Worm (Caenorhabditis elegans) whole organism, late embryonic: ENCODE measurements around the gene nhr-185.

Source experiments
- C38D4.7 ChIP-seq: fragments of 200-800 bp; sonication (Bioruptor generic); optimal IDR thresholded peaks from 2 replicates; lab custom pipeline; 2018; ENCODE audit warnings: mild to moderate bottlenecking, missing genetic modification characterization, moderate library complexity, missing compliant biosample characterization
- K09A11.1 ChIP-seq: sonication (generic microtip); optimal IDR thresholded peaks from 2 replicates; lab custom pipeline; 2017; ENCODE audit warnings: antibody characterized with exemption, mild to moderate bottlenecking, missing genetic modification characterization, missing compliant biosample characterization; ENCODE audit not compliant: insufficient read depth
- Y22D7AL.16 ChIP-seq: sonication (generic microtip); optimal IDR thresholded peaks from 2 replicates; lab custom pipeline; 2016; ENCODE audit warnings: missing genetic modification characterization, missing compliant biosample characterization
- ahr-1 ChIP-seq: sonication (generic microtip); optimal IDR thresholded peaks from 2 replicates; lab custom pipeline; 2016; ENCODE audit warnings: missing genetic modification characterization, missing compliant biosample characterization
- ceh-18 ChIP-seq: sonication (generic microtip); optimal IDR thresholded peaks from 2 replicates; lab custom pipeline; 2016; ENCODE audit warnings: missing genetic modification characterization, missing compliant biosample characterization
- ceh-2 ChIP-seq: sonication (generic microtip); optimal IDR thresholded peaks from 2 replicates; lab custom pipeline; 2016; ENCODE audit warnings: missing genotype, missing genetic modification characterization, missing compliant biosample characterization
- ceh-22 ChIP-seq: sonication (generic microtip); optimal IDR thresholded peaks from 2 replicates; lab custom pipeline; 2017; ENCODE audit warnings: missing biosample characterization, missing genetic modification characterization
- ceh-24 ChIP-seq: sonication (generic microtip); optimal IDR thresholded peaks from 2 replicates; lab custom pipeline; 2016; ENCODE audit warnings: mild to moderate bottlenecking, missing genetic modification characterization, missing compliant biosample characterization
- ceh-30 ChIP-seq: fragments of 150-350 bp; optimal IDR thresholded peaks from 2 replicates; lab custom pipeline; 2014; ENCODE audit warnings: missing biosample characterization, missing genetic modification characterization
- ceh-31 ChIP-seq: sonication (generic microtip); optimal IDR thresholded peaks from 2 replicates; lab custom pipeline; 2016; ENCODE audit warnings: missing genetic modification characterization, missing compliant biosample characterization
- ceh-34 ChIP-seq: sonication (generic microtip); optimal IDR thresholded peaks from 2 replicates; lab custom pipeline; 2016; ENCODE audit warnings: mild to moderate bottlenecking, missing genetic modification characterization, missing compliant biosample characterization
- ceh-48 ChIP-seq: sonication (generic microtip); optimal IDR thresholded peaks from 2 replicates; lab custom pipeline; 2016; ENCODE audit warnings: missing genetic modification characterization, inconsistent platforms, missing compliant biosample characterization
- ceh-6 ChIP-seq: fragments of 200-800 bp; sonication (Bioruptor generic); optimal IDR thresholded peaks from 2 replicates; lab custom pipeline; 2018; ENCODE audit warnings: mild to moderate bottlenecking, missing genetic modification characterization, missing compliant biosample characterization
- che-1 ChIP-seq: sonication (generic microtip); optimal IDR thresholded peaks from 2 replicates; lab custom pipeline; 2016; ENCODE audit warnings: mild to moderate bottlenecking, missing genetic modification characterization, missing compliant biosample characterization
- dmd-4 ChIP-seq: sonication (generic microtip); optimal IDR thresholded peaks from 2 replicates; lab custom pipeline; 2016; ENCODE audit warnings: borderline replicate concordance, missing genetic modification characterization, missing compliant biosample characterization
- elt-4 ChIP-seq: sonication (generic microtip); optimal IDR thresholded peaks from 2 replicates; lab custom pipeline; 2016; ENCODE audit warnings: missing genetic modification characterization, missing compliant biosample characterization
- fkh-10 ChIP-seq: fragments of 150-350 bp; optimal IDR thresholded peaks from 2 replicates; lab custom pipeline; 2014; ENCODE audit warnings: missing biosample characterization, missing genetic modification reagents, missing genetic modification characterization
- fkh-6 ChIP-seq: sonication (generic microtip); optimal IDR thresholded peaks from 2 replicates; lab custom pipeline; 2016; ENCODE audit warnings: missing genetic modification characterization, missing compliant biosample characterization
- hlh-13 ChIP-seq: fragments of 200-800 bp; sonication (Bioruptor generic); optimal IDR thresholded peaks from 2 replicates; lab custom pipeline; 2018; ENCODE audit warnings: mild to moderate bottlenecking, missing genetic modification characterization, missing compliant biosample characterization
- hlh-15 ChIP-seq: sonication (generic microtip); optimal IDR thresholded peaks from 2 replicates; lab custom pipeline; 2016; ENCODE audit warnings: missing genetic modification characterization, missing compliant biosample characterization
- hlh-6 ChIP-seq: sonication (generic microtip); optimal IDR thresholded peaks from 2 replicates; lab custom pipeline; 2016; ENCODE audit warnings: missing genotype, missing genetic modification characterization, missing compliant biosample characterization
- hlh-8 ChIP-seq: sonication (generic microtip); optimal IDR thresholded peaks from 2 replicates; lab custom pipeline; 2016; ENCODE audit warnings: missing genotype, missing genetic modification characterization, missing compliant biosample characterization
- lin-11 ChIP-seq: fragments of 200-800 bp; sonication (Bioruptor generic); optimal IDR thresholded peaks from 2 replicates; lab custom pipeline; 2018; ENCODE audit warnings: mild to moderate bottlenecking, missing genetic modification characterization, missing compliant biosample characterization
- madf-2 ChIP-seq: sonication (generic microtip); optimal IDR thresholded peaks from 2 replicates; lab custom pipeline; 2017; ENCODE audit warnings: missing genetic modification characterization, missing compliant biosample characterization
- nhr-11 ChIP-seq: fragments of 150-350 bp; optimal IDR thresholded peaks from 2 replicates; lab custom pipeline; 2014; ENCODE audit warnings: missing biosample characterization, missing genetic modification characterization
- npax-4 ChIP-seq: sonication (generic microtip); optimal IDR thresholded peaks from 2 replicates; lab custom pipeline; 2016; ENCODE audit warnings: missing genetic modification characterization, missing compliant biosample characterization
- pag-3 ChIP-seq: sonication (generic microtip); optimal IDR thresholded peaks from 2 replicates; lab custom pipeline; 2016; ENCODE audit warnings: missing compliant biosample characterization, missing genetic modification characterization, borderline replicate concordance
- pax-1 ChIP-seq: fragments of 150-350 bp; optimal IDR thresholded peaks from 2 replicates; lab custom pipeline; 2014; ENCODE audit warnings: missing biosample characterization, missing genetic modification characterization
- pros-1 ChIP-seq: fragments of 150-350 bp; optimal IDR thresholded peaks from 2 replicates; lab custom pipeline; 2014; ENCODE audit warnings: missing biosample characterization, missing genetic modification reagents, missing genetic modification characterization
- sox-4 ChIP-seq: sonication (generic microtip); optimal IDR thresholded peaks from 2 replicates; lab custom pipeline; 2017; ENCODE audit warnings: mild to moderate bottlenecking, missing genetic modification characterization, inconsistent platforms, missing compliant biosample characterization
- ttx-3 ChIP-seq: sonication (generic microtip); optimal IDR thresholded peaks from 2 replicates; lab custom pipeline; 2016; ENCODE audit warnings: missing genetic modification reagents, missing genetic modification characterization, missing compliant biosample characterization
- unc-3 ChIP-seq, 2 experiments: fragments of 200-800 bp in 1 of 2; sonication (Bioruptor generic) in 1 of 2; sonication (generic microtip) in 1 of 2; conservative IDR thresholded peaks in 1 of 2; optimal IDR thresholded peaks in 1 of 2; 2 replicates each; pipeline versions ENCODE4 v1.3.6 to Lab custom; 2016 to 2022; ENCODE audit warnings: missing compliant biosample characterization in 2 of 2, missing genetic modification characterization in 2 of 2, missing genetic modification reagents in 1 of 2
- unc-55 ChIP-seq: sonication (generic microtip); optimal IDR thresholded peaks from 2 replicates; lab custom pipeline; 2017; ENCODE audit warnings: missing biosample characterization, missing genetic modification reagents, missing genetic modification characterization
- unc-86 ChIP-seq: sonication (generic microtip); optimal IDR thresholded peaks from 2 replicates; lab custom pipeline; 2016; ENCODE audit warnings: missing genetic modification characterization, missing compliant biosample characterization
- zip-5 ChIP-seq: sonication (generic microtip); optimal IDR thresholded peaks from 2 replicates; lab custom pipeline; 2016; ENCODE audit warnings: missing genetic modification characterization, missing compliant biosample characterization
- ztf-16 ChIP-seq: sonication (generic microtip); optimal IDR thresholded peaks from 2 replicates; lab custom pipeline; 2017; ENCODE audit warnings: missing genetic modification characterization, missing compliant biosample characterization

nhr-185 gene

DNA sequence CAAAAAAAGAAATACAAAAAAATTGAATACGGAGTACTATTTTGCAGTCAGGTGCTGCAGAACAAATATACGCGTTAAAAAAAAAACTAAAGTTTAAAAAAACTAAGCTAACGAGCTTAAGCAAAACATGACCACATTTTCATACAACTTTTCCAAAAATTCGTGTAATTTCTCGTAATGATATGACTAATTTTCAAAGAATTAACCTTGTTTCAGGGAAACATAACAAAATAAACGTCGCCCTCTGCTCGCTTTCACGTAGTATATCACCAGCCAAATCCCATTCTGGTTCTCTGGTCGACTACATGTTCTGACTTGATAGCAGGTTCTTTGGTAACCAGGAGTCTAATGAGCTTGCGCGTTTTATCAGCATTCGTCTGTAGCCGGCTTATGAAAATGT is 23.2 kb upstream of the nhr-185 start:
- TF ChIP-seq hlh-15 (tag; lab: Kevin White, UChicago) (no peak), hlh-13 (GFP tag; lab: Kevin White, UChicago) (no peak), pros-1 (tag; lab: Kevin White, UChicago) (no peak), ceh-48 (tag; lab: Kevin White, UChicago) (no peak), sox-4 (tag; lab: Kevin White, UChicago) (no peak), ceh-24 (tag; lab: Kevin White, UChicago) (no peak), hlh-8 (tag; lab: Kevin White, UChicago) (no peak), zip-5 (no peak), ttx-3 (tag; lab: Kevin White, UChicago) (no peak), pag-3 (tag; lab: Kevin White, UChicago) (no peak), ahr-1 (no peak), C38D4.7 (GFP tag; lab: Kevin White, UChicago) (no peak), unc-86 (tag; lab: Kevin White, UChicago) (no peak), unc-3 (GFP tag; conservative IDR thresholded peaks at IDR 0.05; lab: Robert Waterston, UW) (no peak), unc-3 (tag; optimal IDR thresholded peaks at IDR 0.05; lab: Kevin White, UChicago) (no peak)

DNA sequence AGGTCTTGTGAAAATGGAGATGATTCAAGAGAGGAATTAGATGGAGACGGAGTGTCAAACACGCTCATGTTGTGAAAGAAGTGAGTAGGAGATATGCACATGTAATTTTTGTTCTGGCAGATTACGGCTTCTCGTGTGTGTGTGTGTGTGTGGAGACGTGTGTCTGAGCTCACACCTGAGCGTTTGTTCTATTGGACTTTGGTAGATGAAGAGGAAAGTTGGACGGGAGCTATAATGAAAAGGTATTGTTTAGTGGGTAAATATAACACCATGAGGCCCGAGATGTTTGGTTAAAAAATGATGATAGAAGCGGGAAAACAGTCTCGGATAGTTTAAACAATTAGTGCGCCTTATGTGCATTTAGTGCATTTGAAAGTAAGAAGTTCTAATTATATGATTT is 21.7 kb upstream of the nhr-185 start, which contains the start of gene nhr-157:
Gene nhr-157, minus strand, starts transcription at position 101 of the 400 bp plus-strand sequence.
- no peak for TF ChIP-seq madf-2 (tag; lab: Kevin White, UChicago)
- TF ChIP-seq ceh-34 (tag; lab: Kevin White, UChicago) = no peak
- no peak for TF ChIP-seq npax-4
- TF ChIP-seq ztf-16 (tag; lab: Kevin White, UChicago) = no peak
- no peak for TF ChIP-seq pax-1 (tag; lab: Kevin White, UChicago)
- TF ChIP-seq ceh-22 (tag; lab: Kevin White, UChicago) = no peak
- no peak for TF ChIP-seq sox-4 (tag; lab: Kevin White, UChicago)

DNA sequence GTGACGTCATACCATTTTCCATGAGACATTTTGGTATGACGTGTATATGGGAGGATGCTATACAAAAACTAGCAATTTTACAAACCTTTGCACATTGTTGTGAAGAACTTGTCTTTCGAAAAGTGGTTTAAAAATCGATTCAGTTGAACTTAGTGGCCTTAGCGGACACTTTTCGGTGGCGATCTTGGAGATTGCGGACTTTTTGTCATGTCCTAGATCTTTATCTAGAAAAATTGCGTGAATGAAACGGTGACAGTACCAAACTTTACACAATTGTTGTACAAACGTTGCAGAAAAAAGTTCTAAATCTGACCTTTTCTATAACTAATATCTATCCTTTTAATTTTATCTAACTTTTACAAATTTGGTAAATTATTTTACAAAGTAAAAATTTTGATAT is 18.1 kb upstream of the nhr-185 start:
- no peak for TF ChIP-seq elt-4 (tag; lab: Kevin White, UChicago)
- no peak for TF ChIP-seq ceh-31 (tag; lab: Kevin White, UChicago)
- no peak for TF ChIP-seq ceh-18 (tag; lab: Kevin White, UChicago)
- TF ChIP-seq lin-11 = no peak
- TF ChIP-seq dmd-4 (tag; lab: Kevin White, UChicago) = no peak
- TF ChIP-seq K09A11.1 (tag; lab: Kevin White, UChicago) = no peak
- TF ChIP-seq Y22D7AL.16 = no peak
- no peak for TF ChIP-seq fkh-6 (tag; lab: Kevin White, UChicago)
- TF ChIP-seq ztf-16 (tag; lab: Kevin White, UChicago) = no peak
- TF ChIP-seq unc-86 (tag; lab: Kevin White, UChicago) = no peak
- no peak for TF ChIP-seq unc-55 (GFP tag; lab: Kevin White, UChicago)
- TF ChIP-seq che-1 (tag; lab: Kevin White, UChicago) = no peak
- TF ChIP-seq ceh-2 = no peak
- TF ChIP-seq hlh-6 (tag; lab: Kevin White, UChicago) = no peak
- TF ChIP-seq fkh-10 = no peak
- no peak for TF ChIP-seq ceh-6 (GFP tag; lab: Kevin White, UChicago)
- no peak for TF ChIP-seq ceh-30 (tag; lab: Kevin White, UChicago)

DNA sequence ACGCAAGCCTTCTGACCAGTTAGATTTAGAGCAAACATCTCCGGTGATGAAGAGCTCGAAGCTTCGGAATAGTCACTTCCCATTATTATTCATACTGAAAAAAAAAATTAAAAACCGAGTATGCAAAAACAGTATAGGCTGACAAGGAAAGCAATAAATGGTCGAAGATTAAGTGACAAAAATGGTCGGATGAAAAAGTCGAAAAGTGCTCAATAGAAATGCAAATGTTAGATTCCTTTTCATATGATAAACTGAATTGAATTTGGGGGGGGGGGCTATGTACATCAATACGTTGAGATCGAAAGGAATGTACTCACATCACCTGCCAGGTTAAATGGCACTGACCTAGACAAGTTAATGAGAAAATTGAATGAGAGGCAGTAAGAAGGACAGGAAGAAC is 15.7 kb upstream of the nhr-185 start, which contains the start of gene nhr-187:
Gene nhr-187, minus strand, starts transcription at position 101 of the 400 bp plus-strand sequence.
- TF ChIP-seq nhr-11 (tag; lab: Kevin White, UChicago) (no peak), ahr-1 (no peak), hlh-15 (tag; lab: Kevin White, UChicago) (no peak)
